Fruit fly (Drosophila melanogaster) whole organism, wandering third instar larva: ENCODE data around the gene crm.

Experiments
- CG32264 ChIP-seq: fragments of 200-800 bp; sonication (Bioruptor generic); optimal IDR thresholded peaks from 2 replicates; lab custom pipeline; 2016; ENCODE audit warnings: missing biosample characterization, missing genetic modification characterization
- Hr83 ChIP-seq: fragments of 200-300 bp; sonication (Bioruptor generic); optimal IDR thresholded peaks from 2 replicates; lab custom pipeline; 2016; ENCODE audit warnings: missing biosample characterization, mild to moderate bottlenecking, missing genetic modification characterization, moderate library complexity; ENCODE audit not compliant: poor library complexity, severe bottlenecking
- Myc ChIP-seq: fragments of >200 bp; optimal IDR thresholded peaks from 2 replicates; lab custom pipeline; 2017
- N ChIP-seq: fragments of >200 bp; optimal IDR thresholded peaks from 2 replicates; lab custom pipeline; 2018; ENCODE audit warnings: missing biosample characterization, missing external identifiers, missing genetic modification characterization
- Rel ChIP-seq, 2 experiments: fragments of 200-800 bp; sonication (Bioruptor generic) in 1 of 2; optimal IDR thresholded peaks; 2 replicates in 1 of 2; 3 replicates in 1 of 2; lab custom pipeline; 2016 to 2019; ENCODE audit warnings: mild to moderate bottlenecking in 2 of 2, missing biosample characterization in 2 of 2, missing genetic modification characterization in 2 of 2, moderate library complexity in 1 of 2
- br ChIP-seq: fragments of 200-800 bp; sonication (Bioruptor generic); optimal IDR thresholded peaks from 2 replicates; lab custom pipeline; 2016; ENCODE audit warnings: missing biosample characterization, missing genetic modification characterization
- brk ChIP-seq: fragments of 200-800 bp; sonication (Bioruptor generic); optimal IDR thresholded peaks from 2 replicates; lab custom pipeline; 2016; ENCODE audit warnings: missing biosample characterization, mild to moderate bottlenecking, missing genetic modification characterization
- dsf ChIP-seq: sonication (Bioruptor generic); optimal IDR thresholded peaks from 2 replicates; lab custom pipeline; 2016; ENCODE audit warnings: missing biosample characterization, missing genetic modification characterization, borderline replicate concordance
- lola ChIP-seq: fragments of >200 bp; optimal IDR thresholded peaks from 2 replicates; lab custom pipeline; 2017; ENCODE audit warnings: missing biosample characterization, missing genetic modification characterization
- psq ChIP-seq: fragments of 200-800 bp; sonication (Bioruptor generic); optimal IDR thresholded peaks from 3 replicates; lab custom pipeline; 2017; ENCODE audit warnings: missing biosample characterization, mild to moderate bottlenecking, missing genetic modification characterization, moderate library complexity
- tai ChIP-seq: sonication (Bioruptor generic); optimal IDR thresholded peaks from 2 replicates; lab custom pipeline; 2016; ENCODE audit warnings: missing biosample characterization, missing genetic modification characterization
- usp ChIP-seq: fragments of >200 bp; optimal IDR thresholded peaks from 2 replicates; lab custom pipeline; 2017; ENCODE audit warnings: missing biosample characterization, missing genetic modification characterization
- woc ChIP-seq: sonication (Bioruptor generic); optimal IDR thresholded peaks from 2 replicates; lab custom pipeline; 2016; ENCODE audit warnings: missing biosample characterization, mild to moderate bottlenecking, missing genetic modification characterization

dm6 chrX:2786553-2787118 is 48.1 kb upstream of the crm start:
- TF ChIP-seq woc (peak; percentile 71), tai (peak; percentile 84), dsf (GFP tag; lab: Kevin White, UChicago) (peak; percentile 71), Myc (lab: Kevin White, UChicago) (no peak), psq (GFP tag; lab: Kevin White, UChicago) (peak; percentile 72), usp (GFP tag; lab: Kevin White, UChicago) (no peak), CG32264 (GFP tag; lab: Kevin White, UChicago) (peak; percentile 87), N (GFP tag; lab: Kevin White, UChicago) (no peak), Hr83 (GFP tag; lab: Kevin White, UChicago) (no peak), Rel (GFP tag; optimal IDR thresholded peaks at IDR 0.05; lab: Kevin White, UChicago) (peak; percentile 67), Rel (tag; optimal IDR thresholded peaks at IDR 0.05; lab: Kevin White, UChicago) (peak; percentile 19), brk (GFP tag; lab: Kevin White, UChicago) (peak; percentile 77), br (GFP tag; lab: Kevin White, UChicago) (peak; percentile 89), lola (GFP tag; lab: Kevin White, UChicago) (no peak)
